Worm (Caenorhabditis elegans) whole organism, young adult: ENCODE data around the gene gbf-1.

Source experiments
- B0336.3 ChIP-seq: fragments of 200-800 bp; sonication (Bioruptor generic); IDR thresholded peaks from 2 replicates; pipeline ENCODE4 v1.3.6; 2022; ENCODE audit warnings: missing genetic modification characterization, missing compliant biosample characterization
- D2030.7 ChIP-seq: fragments of 200-800 bp; sonication (Bioruptor generic); IDR thresholded peaks from 2 replicates; pipeline ENCODE4 v1.3.6; 2022; ENCODE audit warnings: missing genetic modification reagents, missing genetic modification characterization, missing compliant biosample characterization
- F23B12.7 ChIP-seq: sonication (generic microtip); optimal IDR thresholded peaks from 2 replicates; lab custom pipeline; 2017; ENCODE audit warnings: missing genetic modification characterization, mild to moderate bottlenecking, missing compliant biosample characterization, antibody characterized with exemption, moderate library complexity; ENCODE audit not compliant: insufficient read depth
- F33H1.4 ChIP-seq: fragments of 200-800 bp; sonication (Bioruptor generic); IDR thresholded peaks from 2 replicates; pipeline ENCODE4 v1.3.6; 2022; ENCODE audit warnings: missing genetic modification reagents, missing genetic modification characterization, missing compliant biosample characterization
- F39B2.1 ChIP-seq: fragments of 200-800 bp; sonication (Bioruptor generic); IDR thresholded peaks from 2 replicates; pipeline ENCODE4 v1.3.6; 2022; ENCODE audit warnings: missing genetic modification reagents, missing genetic modification characterization, missing compliant biosample characterization
- F49E8.2 ChIP-seq: sonication (generic microtip); optimal IDR thresholded peaks from 3 replicates; lab custom pipeline; 2017; ENCODE audit warnings: missing genetic modification characterization, mild to moderate bottlenecking, missing compliant biosample characterization, antibody characterized with exemption, moderate library complexity; ENCODE audit not compliant: insufficient read depth
- T26A5.8 ChIP-seq: sonication (generic microtip); optimal IDR thresholded peaks from 2 replicates; lab custom pipeline; 2016; ENCODE audit warnings: missing genetic modification characterization, missing compliant biosample characterization
- ama-1 ChIP-seq, 3 experiments: fragments of 150-350 bp in 1 of 3; sonication (generic microtip) in 2 of 3; optimal IDR thresholded peaks; 2 replicates each; lab custom pipeline; 2014 to 2018; ENCODE audit warnings: missing biosample characterization in 2 of 3, missing genetic modification characterization in 2 of 3, missing genetic modification reagents in 2 of 3
- atf-7 ChIP-seq: sonication (generic microtip); optimal IDR thresholded peaks from 2 replicates; lab custom pipeline; 2017; ENCODE audit warnings: mild to moderate bottlenecking, missing genetic modification characterization, missing compliant biosample characterization
- athp-1 ChIP-seq: sonication (generic microtip); optimal IDR thresholded peaks from 2 replicates; lab custom pipeline; 2017; ENCODE audit warnings: mild to moderate bottlenecking, missing genetic modification characterization, missing compliant biosample characterization
- ccch-3 ChIP-seq: fragments of 200-800 bp; sonication (Bioruptor generic); optimal IDR thresholded peaks from 2 replicates; lab custom pipeline; 2018; ENCODE audit warnings: mild to moderate bottlenecking, missing genetic modification characterization, missing compliant biosample characterization
- cebp-1 ChIP-seq, 2 experiments: fragments of 200-800 bp in 1 of 2; sonication (Bioruptor generic) in 1 of 2; sonication (generic microtip) in 1 of 2; IDR thresholded peaks in 1 of 2; optimal IDR thresholded peaks in 1 of 2; 2 replicates each; pipeline versions ENCODE4 v1.3.6 to Lab custom; 2017 to 2022; ENCODE audit warnings: missing compliant biosample characterization in 2 of 2, missing genetic modification characterization in 2 of 2, mild to moderate bottlenecking in 1 of 2, missing genetic modification reagents in 1 of 2, moderate library complexity in 1 of 2
- cebp-2 ChIP-seq: fragments of 200-800 bp; sonication (Bioruptor generic); IDR thresholded peaks from 2 replicates; pipeline ENCODE4 v1.3.6; 2022; ENCODE audit warnings: missing genetic modification characterization, missing compliant biosample characterization
- ceh-100 ChIP-seq: fragments of 200-800 bp; sonication (Bioruptor generic); IDR thresholded peaks from 2 replicates; pipeline ENCODE4 v1.3.6; 2022; ENCODE audit warnings: missing genetic modification reagents, missing genetic modification characterization, missing compliant biosample characterization
- ceh-40 ChIP-seq: fragments of 200-800 bp; sonication (Bioruptor generic); IDR thresholded peaks from 2 replicates; pipeline ENCODE4 v1.3.6; 2022; ENCODE audit warnings: missing genetic modification characterization, missing compliant biosample characterization
- dpl-1 ChIP-seq: fragments of 150-350 bp; optimal IDR thresholded peaks from 2 replicates; lab custom pipeline; 2014; ENCODE audit warnings: missing biosample characterization, missing genetic modification reagents, missing genetic modification characterization
- egl-18 ChIP-seq: fragments of 200-800 bp; sonication (Bioruptor generic); IDR thresholded peaks from 2 replicates; pipeline ENCODE4 v1.3.6; 2022; ENCODE audit warnings: missing genetic modification reagents, missing genetic modification characterization, missing compliant biosample characterization
- egl-44 ChIP-seq: fragments of 200-800 bp; sonication (Bioruptor generic); IDR thresholded peaks from 2 replicates; pipeline ENCODE4 v1.3.6; 2022; ENCODE audit warnings: missing genetic modification reagents, missing genetic modification characterization, missing compliant biosample characterization
- gei-17 ChIP-seq: fragments of 200-800 bp; sonication (Bioruptor generic); optimal IDR thresholded peaks from 2 replicates; lab custom pipeline; 2018; ENCODE audit warnings: mild to moderate bottlenecking, missing genetic modification characterization, missing compliant biosample characterization
- him-1 ChIP-seq: sonication (generic microtip); optimal IDR thresholded peaks from 2 replicates; lab custom pipeline; 2016; ENCODE audit warnings: missing genotype, missing genetic modification reagents, missing genetic modification characterization, missing compliant biosample characterization
- hmg-1.2 ChIP-seq: fragments of 200-800 bp; sonication (Bioruptor generic); IDR thresholded peaks from 2 replicates; pipeline ENCODE4 v1.3.6; 2022; ENCODE audit warnings: missing genetic modification reagents, missing genetic modification characterization, missing compliant biosample characterization
- hmg-20 ChIP-seq: fragments of 200-800 bp; sonication (Bioruptor generic); IDR thresholded peaks from 2 replicates; pipeline ENCODE4 v1.3.6; 2022; ENCODE audit warnings: missing genetic modification reagents, missing genetic modification characterization, missing compliant biosample characterization
- let-607 ChIP-seq, 2 experiments: fragments of 200-800 bp in 1 of 2; sonication (Bioruptor generic) in 1 of 2; sonication (generic microtip) in 1 of 2; optimal IDR thresholded peaks; 2 replicates each; lab custom pipeline; 2016 to 2018; ENCODE audit warnings: mild to moderate bottlenecking in 2 of 2, missing compliant biosample characterization in 2 of 2, missing genetic modification characterization in 2 of 2, moderate library complexity in 2 of 2, missing genotype in 1 of 2
- lsl-1 ChIP-seq: fragments of 200-800 bp; sonication (Bioruptor generic); optimal IDR thresholded peaks from 2 replicates; lab custom pipeline; 2018; ENCODE audit warnings: mild to moderate bottlenecking, missing genetic modification characterization, moderate library complexity, missing compliant biosample characterization
- madf-10 ChIP-seq: sonication (generic microtip); optimal IDR thresholded peaks from 2 replicates; lab custom pipeline; 2016; ENCODE audit warnings: mild to moderate bottlenecking, missing genetic modification characterization, missing compliant biosample characterization
- madf-8 ChIP-seq: fragments of 200-800 bp; sonication (Bioruptor generic); conservative IDR thresholded peaks from 2 replicates; pipeline ENCODE4 v1.3.6; 2022; ENCODE audit warnings: missing genetic modification reagents, missing genetic modification characterization, missing compliant biosample characterization
- mcd-1 ChIP-seq: fragments of 200-800 bp; sonication (Bioruptor generic); IDR thresholded peaks from 2 replicates; pipeline ENCODE4 v1.3.6; 2022; ENCODE audit warnings: missing genetic modification reagents, missing genetic modification characterization, missing compliant biosample characterization
- nfya-2 ChIP-seq: fragments of 200-800 bp; sonication (Bioruptor generic); IDR thresholded peaks from 2 replicates; pipeline ENCODE4 v1.3.6; 2022; ENCODE audit warnings: missing genetic modification reagents, missing genetic modification characterization, missing compliant biosample characterization
- nhr-120 ChIP-seq: fragments of 200-800 bp; sonication (Bioruptor generic); IDR thresholded peaks from 2 replicates; pipeline ENCODE4 v1.3.6; 2022; ENCODE audit warnings: missing genetic modification characterization, missing compliant biosample characterization
- nhr-179 ChIP-seq: sonication (generic microtip); optimal IDR thresholded peaks from 2 replicates; lab custom pipeline; 2016; ENCODE audit warnings: mild to moderate bottlenecking, missing genetic modification characterization, missing compliant biosample characterization
- nhr-80 ChIP-seq: sonication (generic microtip); optimal IDR thresholded peaks from 2 replicates; lab custom pipeline; 2016; ENCODE audit warnings: missing genetic modification characterization, missing compliant biosample characterization
- nhr-90 ChIP-seq: sonication (generic microtip); optimal IDR thresholded peaks from 2 replicates; lab custom pipeline; 2016; ENCODE audit warnings: missing genotype, mild to moderate bottlenecking, missing genetic modification characterization, missing compliant biosample characterization
- pbrm-1 ChIP-seq: fragments of 200-800 bp; sonication (Bioruptor generic); IDR thresholded peaks from 2 replicates; pipeline ENCODE4 v1.3.6; 2022; ENCODE audit warnings: missing genetic modification reagents, missing genetic modification characterization, missing compliant biosample characterization
- repo-1 ChIP-seq: sonication (generic microtip); optimal IDR thresholded peaks from 2 replicates; lab custom pipeline; 2017; ENCODE audit warnings: mild to moderate bottlenecking, missing genetic modification characterization, missing compliant biosample characterization
- rpc-1 ChIP-seq, 2 experiments: fragments of 150-350 bp in 1 of 2; sonication (generic microtip) in 1 of 2; optimal IDR thresholded peaks; 2 replicates each; lab custom pipeline; 2014 to 2018; ENCODE audit warnings: missing biosample characterization in 1 of 2, missing genetic modification characterization in 1 of 2, missing genetic modification reagents in 1 of 2, missing genotype in 1 of 2
- snpc-1.3 ChIP-seq: sonication (generic microtip); optimal IDR thresholded peaks from 2 replicates; lab custom pipeline; 2017; ENCODE audit warnings: missing genetic modification characterization, mild to moderate bottlenecking, missing compliant biosample characterization, antibody characterized with exemption, moderate library complexity, missing genotype, missing genetic modification reagents; ENCODE audit not compliant: insufficient read depth
- snpc-3.4 ChIP-seq: sonication (generic microtip); optimal IDR thresholded peaks from 2 replicates; lab custom pipeline; 2017; ENCODE audit warnings: missing genetic modification characterization, mild to moderate bottlenecking, missing compliant biosample characterization, antibody characterized with exemption, moderate library complexity, missing genotype, missing genetic modification reagents
- tbx-9 ChIP-seq: sonication (generic microtip); optimal IDR thresholded peaks from 2 replicates; lab custom pipeline; 2016; ENCODE audit warnings: borderline replicate concordance, missing genetic modification characterization, inconsistent platforms, missing compliant biosample characterization
- xnd-1 ChIP-seq: sonication (generic microtip); optimal IDR thresholded peaks from 2 replicates; lab custom pipeline; 2016; ENCODE audit warnings: missing genotype, missing genetic modification reagents, missing genetic modification characterization, missing compliant biosample characterization
- ztf-28 ChIP-seq: fragments of 200-800 bp; sonication (Bioruptor generic); IDR thresholded peaks from 2 replicates; pipeline ENCODE4 v1.3.6; 2022; ENCODE audit warnings: missing genetic modification reagents, missing genetic modification characterization, missing compliant biosample characterization
- ztf-3 ChIP-seq: fragments of 200-800 bp; sonication (Bioruptor generic); optimal IDR thresholded peaks from 2 replicates; lab custom pipeline; 2018; ENCODE audit warnings: mild to moderate bottlenecking, missing genetic modification characterization, missing compliant biosample characterization

The gbf-1 gene

DNA sequence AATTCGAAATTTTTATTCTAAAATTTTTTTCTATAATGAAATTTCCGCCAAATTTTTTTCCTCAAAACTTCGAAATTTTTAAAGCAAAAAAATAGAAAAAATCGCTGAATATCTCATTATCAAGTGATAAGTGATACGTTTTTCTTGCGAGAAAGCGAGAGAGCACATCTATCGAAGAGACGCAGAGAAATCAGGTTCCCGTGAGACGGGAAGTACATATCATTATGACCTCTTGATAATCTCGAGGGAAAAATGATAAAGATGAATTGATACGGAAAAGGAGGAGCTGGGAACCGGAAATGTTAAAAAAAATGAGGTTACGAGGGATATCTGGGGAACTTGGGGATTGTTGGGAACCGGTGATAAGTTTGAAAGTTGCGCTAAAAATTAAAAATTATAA is 46.5 kb downstream of the gbf-1 start:
- TF ChIP-seq hmg-1.2 (peak; percentile 72), athp-1 (tag; lab: Kevin White, UChicago) (no peak), hmg-20 (GFP tag; lab: Robert Waterston, UW) (no peak), dpl-1 (GFP tag; lab: Kevin White, UChicago) (no peak), tbx-9 (tag; lab: Kevin White, UChicago) (no peak), mcd-1 (GFP tag; lab: Robert Waterston, UW) (0 out of 2 replicates have a peak, but pooled peaks have one; percentile 7), nhr-80 (tag; lab: Kevin White, UChicago) (peak; percentile 4)

DNA sequence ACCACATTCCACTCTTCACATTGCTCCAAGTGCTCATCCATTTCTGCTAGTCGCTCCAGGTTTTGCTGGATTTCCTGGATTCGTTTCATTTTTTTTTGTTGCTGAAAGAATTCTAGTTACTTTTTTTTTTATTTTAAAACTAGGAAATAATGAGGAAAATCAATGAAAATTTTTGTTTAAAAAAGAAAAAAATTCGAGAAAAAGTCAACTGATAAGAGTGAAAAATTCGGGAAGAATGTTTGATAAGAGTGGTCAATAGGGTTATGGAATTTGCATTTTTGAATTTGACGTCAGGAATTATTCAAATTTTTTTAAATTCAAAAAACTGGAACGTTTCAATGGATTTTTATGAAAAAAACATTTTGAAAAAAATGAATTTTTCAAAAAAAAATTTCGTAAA is 46.9 kb downstream of the gbf-1 start, which contains the start of gene Y41C4A.12:
Gene Y41C4A.12 (minus strand): TSS at position 101 of the 400 bp plus-strand sequence.
- TF ChIP-seq rpc-1 (optimal IDR thresholded peaks at IDR 0.05; lab: Kevin White, UChicago) (no peak), rpc-1 (tag; optimal IDR thresholded peaks at IDR 0.05; lab: Kevin White, UChicago) (no peak), nhr-179 (tag; lab: Kevin White, UChicago) (no peak), D2030.7 (GFP tag; lab: Robert Waterston, UW) (no peak), F33H1.4 (GFP tag; lab: Robert Waterston, UW) (no peak), ama-1 (optimal IDR thresholded peaks at IDR 0.05; lab: Kevin White, UChicago) (no peak), ama-1 (GFP tag; optimal IDR thresholded peaks at IDR 0.05; lab: Kevin White, UChicago) (no peak), repo-1 (tag; lab: Kevin White, UChicago) (no peak), F49E8.2 (tag; lab: Kevin White, UChicago) (no peak), nfya-2 (GFP tag; lab: Robert Waterston, UW) (no peak), ccch-3 (GFP tag; lab: Kevin White, UChicago) (no peak), ceh-40 (GFP tag; lab: Robert Waterston, UW) (no peak), pbrm-1 (GFP tag; lab: Robert Waterston, UW) (no peak), egl-18 (GFP tag; lab: Robert Waterston, UW) (no peak), snpc-3.4 (tag; lab: Kevin White, UChicago) (no peak), ztf-3 (GFP tag; lab: Kevin White, UChicago) (no peak), ztf-28 (no peak), F39B2.1 (GFP tag; lab: Robert Waterston, UW) (no peak), cebp-2 (no peak), ceh-100 (no peak), atf-7 (tag; lab: Kevin White, UChicago) (no peak), madf-10 (tag; lab: Kevin White, UChicago) (no peak)

ce11 chrIII:11721405-11721804 is 52.1 kb downstream of the gbf-1 start, which contains the start of gene Y41C4A.32:
Gene Y41C4A.32, plus strand, starts transcription at chrIII:11721706.
- TF ChIP-seq nhr-90 (no peak), xnd-1 (tag; lab: Kevin White, UChicago) (no peak), let-607 (tag; optimal IDR thresholded peaks at IDR 0.05; lab: Kevin White, UChicago) (peak; percentile 96), D2030.7 (GFP tag; lab: Robert Waterston, UW) (no peak), egl-44 (GFP tag; lab: Robert Waterston, UW) (no peak), mcd-1 (GFP tag; lab: Robert Waterston, UW) (0 out of 2 replicates have a peak, but pooled peaks have one; percentile 7), him-1 (tag; lab: Kevin White, UChicago) (no peak), gei-17 (no peak), snpc-1.3 (tag; lab: Kevin White, UChicago) (no peak), lsl-1 (GFP tag; lab: Kevin White, UChicago) (no peak), T26A5.8 (tag; lab: Kevin White, UChicago) (no peak), nhr-120 (GFP tag; lab: Robert Waterston, UW) (no peak), F23B12.7 (tag; lab: Kevin White, UChicago) (no peak), madf-8 (GFP tag; lab: Robert Waterston, UW) (no peak), cebp-1 (GFP tag; IDR thresholded peaks at IDR 0.05; lab: Robert Waterston, UW) (no peak), cebp-1 (tag; optimal IDR thresholded peaks at IDR 0.05; lab: Kevin White, UChicago) (peak; percentile 75), nhr-80 (tag; lab: Kevin White, UChicago) (peak; percentile 19), B0336.3 (GFP tag; lab: Robert Waterston, UW) (no peak), ama-1 (optimal IDR thresholded peaks at IDR 0.05; lab: Kevin White, UChicago) (no peak), ama-1 (GFP tag; optimal IDR thresholded peaks at IDR 0.05; lab: Kevin White, UChicago) (no peak)
- TF ChIP-seq, all 124 proteins: peak for 4
